Worm (Caenorhabditis elegans): ENCODE results near the gene F09B12.3.

The F09B12.3 gene

ce11 chrX:15069242-15069641 is 28.5 kb downstream of the F09B12.3 start, which contains the start of gene mam-6:
mam-6 (minus strand) TSS chrX:15069342.
- no peak for TF ChIP-seq scrt-1 (GFP tag; IDR thresholded peaks at IDR 0.05)
- TF ChIP-seq tra-4 (tag; optimal IDR thresholded peaks at IDR 0.05): no peak

- no peak for TF ChIP-seq tbx-37 (GFP tag; conservative IDR thresholded peaks at IDR 0.05)
Measured at ce11 chrX:15060303-15060702, 37.5 kb downstream of the F09B12.3 start, which contains the start of gene fbxa-96. fbxa-96 (minus strand) TSS chrX:15060403.

ce11 chrX:15057900-15058299 is 39.9 kb downstream of the F09B12.3 start:
- TF ChIP-seq ceh-36 (tag; optimal IDR thresholded peaks at IDR 0.05): no peak
- no peak for TF ChIP-seq hnd-1 (tag; optimal IDR thresholded peaks at IDR 0.05)
- TF ChIP-seq hmbx-1 (tag; optimal IDR thresholded peaks at IDR 0.05): no peak
- TF ChIP-seq B0310.2 (tag; optimal IDR thresholded peaks at IDR 0.05): no peak
- TF ChIP-seq scrt-1 (GFP tag; IDR thresholded peaks at IDR 0.05): no peak
- TF ChIP-seq hmg-4 (GFP tag; optimal IDR thresholded peaks at IDR 0.05): no peak
- no peak for TF ChIP-seq flt-1 (GFP tag; IDR thresholded peaks at IDR 0.05)
- TF ChIP-seq tbx-11 (GFP tag; IDR thresholded peaks at IDR 0.05): no peak
- no peak for TF ChIP-seq tra-4 (tag; optimal IDR thresholded peaks at IDR 0.05)
- no peak for TF ChIP-seq pes-1 (GFP tag; IDR thresholded peaks at IDR 0.05)
- TF ChIP-seq tbx-37 (GFP tag; conservative IDR thresholded peaks at IDR 0.05): no peak
- TF ChIP-seq ets-7 (tag; optimal IDR thresholded peaks at IDR 0.05): no peak
- no peak for TF ChIP-seq ama-1 (optimal IDR thresholded peaks at IDR 0.05)
- TF ChIP-seq F13C5.2 (tag; optimal IDR thresholded peaks at IDR 0.05): no peak
- no peak for TF ChIP-seq aly-1 (tag; optimal IDR thresholded peaks at IDR 0.05)
- TF ChIP-seq sea-1 (GFP tag; conservative IDR thresholded peaks at IDR 0.05): no peak
- TF ChIP-seq ceh-13 (GFP tag; optimal IDR thresholded peaks at IDR 0.05): no peak

ce11 chrX:15056737-15057136 is 41.0 kb downstream of the F09B12.3 start, which contains the start of gene H03G16.5:
H03G16.5 (minus strand) TSS chrX:15056837.
- no peak for TF ChIP-seq tbx-11 (GFP tag; IDR thresholded peaks at IDR 0.05)
- no peak for TF ChIP-seq hmg-4 (GFP tag; optimal IDR thresholded peaks at IDR 0.05)

ce11 chrX:15055914-15056313 is 41.8 kb downstream of the F09B12.3 start, which contains the start of gene H03G16.7:
H03G16.7 (minus strand) TSS chrX:15056014.
- TF ChIP-seq tra-4 (tag; optimal IDR thresholded peaks at IDR 0.05) (no peak), ama-1 (optimal IDR thresholded peaks at IDR 0.05) (no peak), sea-1 (GFP tag; conservative IDR thresholded peaks at IDR 0.05) (no peak), tbx-11 (GFP tag; IDR thresholded peaks at IDR 0.05) (no peak), B0310.2 (tag; optimal IDR thresholded peaks at IDR 0.05) (no peak), tbx-37 (GFP tag; conservative IDR thresholded peaks at IDR 0.05) (no peak), ceh-13 (GFP tag; optimal IDR thresholded peaks at IDR 0.05) (no peak), hmbx-1 (tag; optimal IDR thresholded peaks at IDR 0.05) (no peak), hnd-1 (tag; optimal IDR thresholded peaks at IDR 0.05) (no peak), flt-1 (GFP tag; IDR thresholded peaks at IDR 0.05) (no peak), ets-7 (tag; optimal IDR thresholded peaks at IDR 0.05) (no peak), aly-1 (tag; optimal IDR thresholded peaks at IDR 0.05) (no peak), F13C5.2 (tag; optimal IDR thresholded peaks at IDR 0.05) (no peak), ceh-36 (tag; optimal IDR thresholded peaks at IDR 0.05) (no peak)

ce11 chrX:15053223-15053933 is 44.4 kb downstream of the F09B12.3 start, which contains the start of gene H03G16.1:
H03G16.1 (plus strand) TSS chrX:15053883.
- no peak for TF ChIP-seq sea-1 (GFP tag; conservative IDR thresholded peaks at IDR 0.05)
- no peak for TF ChIP-seq tbx-11 (GFP tag; IDR thresholded peaks at IDR 0.05)
- no peak for TF ChIP-seq hnd-1 (tag; optimal IDR thresholded peaks at IDR 0.05)
- no peak for TF ChIP-seq tra-4 (tag; optimal IDR thresholded peaks at IDR 0.05)
- no peak for TF ChIP-seq flt-1 (GFP tag; IDR thresholded peaks at IDR 0.05)
- TF ChIP-seq hmg-4 (GFP tag; optimal IDR thresholded peaks at IDR 0.05): no peak
- no peak for TF ChIP-seq ceh-13 (GFP tag; optimal IDR thresholded peaks at IDR 0.05)
- no peak for TF ChIP-seq pes-1 (GFP tag; IDR thresholded peaks at IDR 0.05)
- no peak for TF ChIP-seq F13C5.2 (tag; optimal IDR thresholded peaks at IDR 0.05)
- TF ChIP-seq hmbx-1 (tag; optimal IDR thresholded peaks at IDR 0.05): no peak
- no peak for TF ChIP-seq scrt-1 (GFP tag; IDR thresholded peaks at IDR 0.05)
- TF ChIP-seq B0310.2 (tag; optimal IDR thresholded peaks at IDR 0.05): no peak
- TF ChIP-seq aly-1 (tag; optimal IDR thresholded peaks at IDR 0.05): no peak
- TF ChIP-seq ets-7 (tag; optimal IDR thresholded peaks at IDR 0.05): no peak
- no peak for TF ChIP-seq tbx-37 (GFP tag; conservative IDR thresholded peaks at IDR 0.05)
- TF ChIP-seq ceh-36 (tag; optimal IDR thresholded peaks at IDR 0.05): no peak
- no peak for TF ChIP-seq ama-1 (optimal IDR thresholded peaks at IDR 0.05)

ce11 chrX:15052385-15052784 is 45.4 kb downstream of the F09B12.3 start, which contains the start of gene H03G16.6:
H03G16.6 (plus strand) TSS chrX:15052685.
- no peak for TF ChIP-seq scrt-1 (GFP tag; IDR thresholded peaks at IDR 0.05)
- no peak for TF ChIP-seq tbx-11 (GFP tag; IDR thresholded peaks at IDR 0.05)
- TF ChIP-seq flt-1 (GFP tag; IDR thresholded peaks at IDR 0.05): no peak
- TF ChIP-seq ceh-36 (tag; optimal IDR thresholded peaks at IDR 0.05): no peak
- no peak for TF ChIP-seq aly-1 (tag; optimal IDR thresholded peaks at IDR 0.05)
- TF ChIP-seq ets-7 (tag; optimal IDR thresholded peaks at IDR 0.05): no peak
- TF ChIP-seq hmbx-1 (tag; optimal IDR thresholded peaks at IDR 0.05): no peak
- TF ChIP-seq ceh-13 (GFP tag; optimal IDR thresholded peaks at IDR 0.05): no peak
- TF ChIP-seq sea-1 (GFP tag; conservative IDR thresholded peaks at IDR 0.05): no peak
- TF ChIP-seq tbx-37 (GFP tag; conservative IDR thresholded peaks at IDR 0.05): no peak
- TF ChIP-seq ama-1 (optimal IDR thresholded peaks at IDR 0.05): no peak
- TF ChIP-seq hnd-1 (tag; optimal IDR thresholded peaks at IDR 0.05): no peak
- no peak for TF ChIP-seq B0310.2 (tag; optimal IDR thresholded peaks at IDR 0.05)
- no peak for TF ChIP-seq hmg-4 (GFP tag; optimal IDR thresholded peaks at IDR 0.05)
- no peak for TF ChIP-seq pes-1 (GFP tag; IDR thresholded peaks at IDR 0.05)
- TF ChIP-seq F13C5.2 (tag; optimal IDR thresholded peaks at IDR 0.05): no peak
- TF ChIP-seq tra-4 (tag; optimal IDR thresholded peaks at IDR 0.05): no peak
